Worm (Caenorhabditis elegans): ENCODE measurements around the gene emc-5.

The emc-5 gene

ce11 chrII:11544714-11545113 lies 48.1 kb downstream of the emc-5 start, which contains the start of gene F54D5.9 (continued):
- TF ChIP-seq ZK185.1 (tag; optimal IDR thresholded peaks at IDR 0.05; ENCODE audit: poor library complexity, severe bottlenecking) (no peak), cebp-1 (GFP tag; IDR thresholded peaks at IDR 0.05) (no peak), cebp-1 (tag; optimal IDR thresholded peaks at IDR 0.05) (no peak), tbp1 (GFP tag; optimal IDR thresholded peaks at IDR 0.05) (no peak), F10E7.11 (tag; optimal IDR thresholded peaks at IDR 0.05) (no peak), Y56A3A.18 (GFP tag; IDR thresholded peaks at IDR 0.05) (no peak), hmg-1.2 (GFP tag; IDR thresholded peaks at IDR 0.05) (peak; percentile 16; the same call in 1 of the 2 replicates), madf-6 (GFP tag; IDR thresholded peaks at IDR 0.05) (peak; percentile 85), akir-1 (GFP tag; optimal IDR thresholded peaks at IDR 0.05) (no peak), chd-7 (tag; optimal IDR thresholded peaks at IDR 0.05) (no peak), xnd-1 (tag; optimal IDR thresholded peaks at IDR 0.05) (peak; percentile 55), tbx-9 (tag; optimal IDR thresholded peaks at IDR 0.05; ENCODE audit: borderline replicate concordance) (no peak), hsf-1 (GFP tag; IDR thresholded peaks at IDR 0.05) (peak; percentile 72), die-1 (tag; optimal IDR thresholded peaks at IDR 0.05) (no peak), ztf-28 (GFP tag; IDR thresholded peaks at IDR 0.05) (no peak), lin-54 (GFP tag; optimal IDR thresholded peaks at IDR 0.05) (no peak), lsy-27 (tag; optimal IDR thresholded peaks at IDR 0.05; ENCODE audit: borderline replicate concordance, insufficient read depth) (no peak), dpl-1 (GFP tag; optimal IDR thresholded peaks at IDR 0.05) (peak; percentile 36), ccch-3 (GFP tag; optimal IDR thresholded peaks at IDR 0.05) (no peak), F55B11.4 (tag; optimal IDR thresholded peaks at IDR 0.05; ENCODE audit: borderline replicate concordance, insufficient read depth) (no peak), madf-3 (GFP tag; IDR thresholded peaks at IDR 0.05) (no peak), B0261.1 (tag; optimal IDR thresholded peaks at IDR 0.05) (no peak), nfya-1 (tag; optimal IDR thresholded peaks at IDR 0.05; ENCODE audit: borderline replicate concordance, insufficient read depth) (no peak), nhr-27 (tag; optimal IDR thresholded peaks at IDR 0.05) (no peak), repo-1 (tag; optimal IDR thresholded peaks at IDR 0.05) (no peak), bed-1 (GFP tag; IDR thresholded peaks at IDR 0.05) (no peak), tlf-1 (GFP tag; optimal IDR thresholded peaks at IDR 0.05) (no peak), efl-1 (GFP tag; optimal IDR thresholded peaks at IDR 0.05) (peak; percentile 71)

- TF ChIP-seq lin-26 (GFP tag; IDR thresholded peaks at IDR 0.05) (peak; percentile 75), cebp-2 (GFP tag; IDR thresholded peaks at IDR 0.05) (peak; percentile 92), dpff-1 (tag; optimal IDR thresholded peaks at IDR 0.05) (peak; percentile 58), Y79H2A.3 (GFP tag; conservative IDR thresholded peaks at IDR 0.05) (peak; percentile 85), mcd-1 (GFP tag; IDR thresholded peaks at IDR 0.05) (peak; percentile 99), unc-130 (GFP tag; optimal IDR thresholded peaks at IDR 0.05) (peak; percentile 35), sdz-38 (tag; optimal IDR thresholded peaks at IDR 0.05) (no peak), nhr-90 (tag; optimal IDR thresholded peaks at IDR 0.05) (peak; percentile 49), let-526 (GFP tag; IDR thresholded peaks at IDR 0.05) (peak; percentile 98), attf-5 (GFP tag; optimal IDR thresholded peaks at IDR 0.05) (peak; percentile 85), ceh-91 (GFP tag; IDR thresholded peaks at IDR 0.05) (peak; percentile 83), ceh-40 (GFP tag; IDR thresholded peaks at IDR 0.05) (peak; percentile 86), egl-44 (GFP tag; IDR thresholded peaks at IDR 0.05) (peak; percentile 89), bed-1 (GFP tag; IDR thresholded peaks at IDR 0.05) (no peak), lag-1 (GFP tag; IDR thresholded peaks at IDR 0.05) (no peak), snpc-1.1 (tag; optimal IDR thresholded peaks at IDR 0.05; ENCODE audit: insufficient read depth) (no peak), hmg-20 (GFP tag; IDR thresholded peaks at IDR 0.05) (peak; percentile 84), ceh-58 (GFP tag; IDR thresholded peaks at IDR 0.05) (0 out of 2 replicates have a peak, but pooled peaks have one; percentile 81), tbx-9 (tag; optimal IDR thresholded peaks at IDR 0.05; ENCODE audit: borderline replicate concordance) (peak; percentile 87), lsy-27 (tag; optimal IDR thresholded peaks at IDR 0.05; ENCODE audit: borderline replicate concordance, insufficient read depth) (no peak), nhr-27 (tag; optimal IDR thresholded peaks at IDR 0.05) (peak; percentile 93), bed-2 (GFP tag; IDR thresholded peaks at IDR 0.05) (peak; percentile 43; the same call in 1 of the 2 replicates), repo-1 (tag; optimal IDR thresholded peaks at IDR 0.05) (peak; percentile 91), xnd-1 (tag; optimal IDR thresholded peaks at IDR 0.05) (no peak)
Measured at ce11 chrII:11545299-11545951, 48.8 kb downstream of the emc-5 start, which contains the start of gene dnj-13. Gene dnj-13, plus strand, starts transcription at chrII:11545701.

Measured in whole organism, young adult.